Worm (Caenorhabditis elegans): ENCODE measurements around the gene dli-1.

The dli-1 gene

ce11 chrIV:13082836-13083763, 15.5 kb downstream of the dli-1 start:
- TF ChIP-seq F13H6.1 (tag; optimal IDR thresholded peaks at IDR 0.05) (no peak), lin-11 (tag; optimal IDR thresholded peaks at IDR 0.05) (no peak), syd-9 (tag; optimal IDR thresholded peaks at IDR 0.05) (no peak), T23F11.4 (GFP tag; optimal IDR thresholded peaks at IDR 0.05) (no peak), gmeb-2 (tag; optimal IDR thresholded peaks at IDR 0.05) (no peak), ets-4 (tag; optimal IDR thresholded peaks at IDR 0.05) (no peak), zip-5 (tag; optimal IDR thresholded peaks at IDR 0.05) (no peak), K02D7.2 (tag; optimal IDR thresholded peaks at IDR 0.05) (no peak), hlh-6 (tag; optimal IDR thresholded peaks at IDR 0.05) (no peak), nhr-232 (tag; optimal IDR thresholded peaks at IDR 0.05) (no peak), ceh-6 (GFP tag; optimal IDR thresholded peaks at IDR 0.05) (no peak)

- TF ChIP-seq dve-1 (tag; optimal IDR thresholded peaks at IDR 0.05) = no peak
- TF ChIP-seq rnt-1 (tag; optimal IDR thresholded peaks at IDR 0.05) = no peak
- TF ChIP-seq ceh-45 (GFP tag; IDR thresholded peaks at IDR 0.05) = no peak
Measured at ce11 chrIV:13082106-13082505, 16.5 kb downstream of the dli-1 start.

ce11 chrIV:13080861-13081260, 17.7 kb downstream of the dli-1 start:
- no peak for TF ChIP-seq elt-4 (tag; optimal IDR thresholded peaks at IDR 0.05)
- no peak for TF ChIP-seq fkh-6 (tag; optimal IDR thresholded peaks at IDR 0.05)
- no peak for TF ChIP-seq ceh-2 (tag; optimal IDR thresholded peaks at IDR 0.05)
- no peak for TF ChIP-seq npax-4 (tag; optimal IDR thresholded peaks at IDR 0.05)
- no peak for TF ChIP-seq hlh-30 (tag; optimal IDR thresholded peaks at IDR 0.05; ENCODE audit: insufficient read depth)
- TF ChIP-seq ceh-30 (tag; optimal IDR thresholded peaks at IDR 0.05) = no peak

ce11 chrIV:13080185-13080584, 18.4 kb downstream of the dli-1 start:
- no peak for TF ChIP-seq pqm-1 (tag; optimal IDR thresholded peaks at IDR 0.05)
- no peak for TF ChIP-seq sdc-2 (tag; optimal IDR thresholded peaks at IDR 0.05)
- TF ChIP-seq ceh-34 (tag; optimal IDR thresholded peaks at IDR 0.05) = no peak
- no peak for TF ChIP-seq eyg-1 (tag; optimal IDR thresholded peaks at IDR 0.05)
- no peak for TF ChIP-seq unc-55 (GFP tag; optimal IDR thresholded peaks at IDR 0.05)
- TF ChIP-seq K09A11.1 (tag; optimal IDR thresholded peaks at IDR 0.05; ENCODE audit: insufficient read depth) = no peak
- TF ChIP-seq tbx-2 (tag; optimal IDR thresholded peaks at IDR 0.05) = no peak

ce11 chrIV:13079119-13079518, 19.5 kb downstream of the dli-1 start, which contains the start of gene C39E9.8:
Gene C39E9.8, plus strand, starts transcription at chrIV:13079446.
- TF ChIP-seq ceh-14 (tag; optimal IDR thresholded peaks at IDR 0.05) (no peak), C38D4.7 (GFP tag; optimal IDR thresholded peaks at IDR 0.05) (no peak)

- TF ChIP-seq hlh-30 (tag; optimal IDR thresholded peaks at IDR 0.05; ENCODE audit: insufficient read depth) = no peak
- TF ChIP-seq fax-1 (tag; optimal IDR thresholded peaks at IDR 0.05) = no peak
- no peak for TF ChIP-seq lim-6 (tag; optimal IDR thresholded peaks at IDR 0.05)
- no peak for TF ChIP-seq ztf-16 (tag; optimal IDR thresholded peaks at IDR 0.05)
- TF ChIP-seq C38D4.7 (GFP tag; optimal IDR thresholded peaks at IDR 0.05) = no peak
- no peak for TF ChIP-seq unc-42 (tag; optimal IDR thresholded peaks at IDR 0.05)
- TF ChIP-seq ceh-18 (tag; optimal IDR thresholded peaks at IDR 0.05) = no peak
- TF ChIP-seq ahr-1 (tag; optimal IDR thresholded peaks at IDR 0.05) = no peak
- no peak for TF ChIP-seq unc-55 (GFP tag; optimal IDR thresholded peaks at IDR 0.05)
- no peak for TF ChIP-seq ceh-48 (tag; optimal IDR thresholded peaks at IDR 0.05)
- TF ChIP-seq ama-1 (optimal IDR thresholded peaks at IDR 0.05) = no peak
- TF ChIP-seq K02D7.2 (tag; optimal IDR thresholded peaks at IDR 0.05) = no peak
- no peak for TF ChIP-seq unc-3 (GFP tag; conservative IDR thresholded peaks at IDR 0.05)
- TF ChIP-seq unc-3 (tag; optimal IDR thresholded peaks at IDR 0.05) = no peak
- TF ChIP-seq npax-4 (tag; optimal IDR thresholded peaks at IDR 0.05) = no peak
Measured at ce11 chrIV:13078342-13078741, 20.2 kb downstream of the dli-1 start.

Data from whole organism, late embryonic.